Worm (Caenorhabditis elegans) whole organism, L4 larva: ENCODE data around the gene gdi-1.

Source experiments
- D1046.2 ChIP-seq: fragments of 200-800 bp; sonication (Bioruptor generic); IDR thresholded peaks from 2 replicates; pipeline ENCODE4 v1.3.6; 2022; ENCODE audit warnings: missing genetic modification characterization, missing compliant biosample characterization
- F10B5.3 ChIP-seq: sonication (generic microtip); optimal IDR thresholded peaks from 2 replicates; lab custom pipeline; 2016; ENCODE audit warnings: mild to moderate bottlenecking, missing genetic modification characterization, missing compliant biosample characterization
- F49E8.2 ChIP-seq: sonication (generic microtip); optimal IDR thresholded peaks from 2 replicates; lab custom pipeline; 2016; ENCODE audit warnings: missing compliant biosample characterization, mild to moderate bottlenecking, missing genetic modification characterization, borderline replicate concordance
- T26A8.4 ChIP-seq: fragments of 200-800 bp; sonication (Bioruptor generic); IDR thresholded peaks from 2 replicates; pipeline ENCODE4 v1.3.6; 2022; ENCODE audit warnings: missing genetic modification characterization, missing compliant biosample characterization
- ZK546.5 ChIP-seq, 2 experiments: sonication (generic microtip); optimal IDR thresholded peaks; 2 replicates each; lab custom pipeline; 2017; ENCODE audit warnings: missing biosample characterization in 2 of 2, missing genetic modification characterization in 2 of 2
- aha-1 ChIP-seq: fragments of 150-350 bp; peaks from one replicate; lab custom pipeline; 2014; ENCODE audit warnings: missing biosample characterization, missing genetic modification characterization
- ceh-28 ChIP-seq: fragments of 150-350 bp; optimal IDR thresholded peaks from 2 replicates; lab custom pipeline; 2014; ENCODE audit warnings: missing biosample characterization, missing genetic modification reagents, missing genetic modification characterization
- ceh-32 ChIP-seq: sonication (generic microtip); optimal IDR thresholded peaks from 2 replicates; lab custom pipeline; 2016; ENCODE audit warnings: mild to moderate bottlenecking, missing genetic modification characterization, missing compliant biosample characterization; ENCODE audit not compliant: poor library complexity
- ceh-44 ChIP-seq: fragments of 200-800 bp; sonication (Bioruptor generic); IDR thresholded peaks from 2 replicates; pipeline ENCODE4 v1.3.6; 2022; ENCODE audit warnings: missing genetic modification reagents, missing genetic modification characterization, missing compliant biosample characterization
- ceh-62 ChIP-seq: sonication (generic microtip); optimal IDR thresholded peaks from 2 replicates; lab custom pipeline; 2017; ENCODE audit warnings: missing biosample characterization, missing genetic modification characterization
- ctbp-1 ChIP-seq: fragments of 200-800 bp; sonication (Bioruptor generic); IDR thresholded peaks from 2 replicates; pipeline ENCODE4 v1.3.6; 2022; ENCODE audit warnings: missing genetic modification reagents, missing genetic modification characterization, missing compliant biosample characterization
- daf-16 ChIP-seq, 3 experiments: sonication (generic microtip); optimal IDR thresholded peaks; 2 replicates each; lab custom pipeline; 2016 to 2017; ENCODE audit warnings: missing genetic modification characterization in 3 of 3, missing genetic modification reagents in 3 of 3, mild to moderate bottlenecking in 2 of 3, missing compliant biosample characterization in 2 of 3, missing biosample characterization in 1 of 3, moderate library complexity in 1 of 3
- daf-8 ChIP-seq: fragments of 200-800 bp; sonication (Bioruptor generic); IDR thresholded peaks from 2 replicates; pipeline ENCODE4 v1.3.6; 2022; ENCODE audit warnings: missing genetic modification characterization, missing compliant biosample characterization
- dmd-6 ChIP-seq: fragments of 200-800 bp; sonication (Bioruptor generic); IDR thresholded peaks from 2 replicates; pipeline ENCODE4 v1.3.6; 2022; ENCODE audit warnings: missing genetic modification reagents, missing genetic modification characterization, missing compliant biosample characterization
- dpl-1 ChIP-seq: fragments of 150-350 bp; optimal IDR thresholded peaks from 2 replicates; lab custom pipeline; 2014; ENCODE audit warnings: missing biosample characterization, missing genetic modification reagents, missing genetic modification characterization
- dve-1 ChIP-seq: sonication (generic microtip); optimal IDR thresholded peaks from 2 replicates; lab custom pipeline; 2017; ENCODE audit warnings: antibody characterized with exemption, mild to moderate bottlenecking, missing genetic modification characterization, missing compliant biosample characterization; ENCODE audit not compliant: insufficient read depth
- egl-43 ChIP-seq: fragments of 200-800 bp; sonication (Bioruptor generic); IDR thresholded peaks from 2 replicates; pipeline ENCODE4 v1.3.6; 2022; ENCODE audit warnings: missing genetic modification reagents, missing genetic modification characterization, missing compliant biosample characterization
- hlh-11 ChIP-seq: fragments of 200-800 bp; sonication (Bioruptor generic); optimal IDR thresholded peaks from 2 replicates; lab custom pipeline; 2018; ENCODE audit warnings: mild to moderate bottlenecking, missing genetic modification characterization, missing compliant biosample characterization
- hlh-30 ChIP-seq: sonication (generic microtip); optimal IDR thresholded peaks from 2 replicates; lab custom pipeline; 2017; ENCODE audit warnings: antibody characterized with exemption, mild to moderate bottlenecking, missing genetic modification characterization, missing compliant biosample characterization; ENCODE audit not compliant: insufficient read depth
- lin-13 ChIP-seq: fragments of 150-350 bp; optimal IDR thresholded peaks from 2 replicates; lab custom pipeline; 2014; ENCODE audit warnings: missing biosample characterization, missing genetic modification reagents, missing genetic modification characterization
- lin-15B ChIP-seq: fragments of 150-350 bp; sonication (generic microtip); optimal IDR thresholded peaks from 3 replicates; lab custom pipeline; 2014; ENCODE audit warnings: missing biosample characterization, missing genetic modification characterization
- lin-29 ChIP-seq: fragments of 200-800 bp; sonication (Bioruptor generic); IDR thresholded peaks from 2 replicates; pipeline ENCODE4 v1.3.6; 2022; ENCODE audit warnings: missing genetic modification reagents, missing genetic modification characterization, missing compliant biosample characterization
- lin-38 ChIP-seq: fragments of 200-800 bp; sonication (Bioruptor generic); IDR thresholded peaks from 2 replicates; pipeline ENCODE4 v1.3.6; 2022; ENCODE audit warnings: missing genetic modification reagents, missing genetic modification characterization, missing compliant biosample characterization
- madf-5 ChIP-seq, 2 experiments: fragments of 200-800 bp; sonication (Bioruptor generic); IDR thresholded peaks; 2 replicates each; pipeline ENCODE4 v1.3.6; 2022; ENCODE audit warnings: missing compliant biosample characterization in 2 of 2, missing genetic modification characterization in 2 of 2
- mep-1 ChIP-seq: fragments of 150-350 bp; sonication (generic microtip); optimal IDR thresholded peaks from 3 replicates; lab custom pipeline; 2014; ENCODE audit warnings: missing biosample characterization, missing genetic modification characterization
- mes-2 ChIP-seq: sonication (generic microtip); optimal IDR thresholded peaks from 2 replicates; lab custom pipeline; 2016; ENCODE audit warnings: missing genotype, mild to moderate bottlenecking, missing genetic modification characterization, missing compliant biosample characterization; ENCODE audit not compliant: poor library complexity, severe bottlenecking
- mxl-2 ChIP-seq: fragments of 200-800 bp; sonication (Bioruptor generic); conservative IDR thresholded peaks from 2 replicates; pipeline ENCODE4 v1.3.6; 2022; ENCODE audit warnings: missing genetic modification reagents, missing genetic modification characterization, missing compliant biosample characterization
- nhr-237 ChIP-seq: sonication (generic microtip); optimal IDR thresholded peaks from 2 replicates; lab custom pipeline; 2017; ENCODE audit warnings: missing biosample characterization, missing genetic modification characterization
- nhr-25 ChIP-seq: sonication (generic microtip); optimal IDR thresholded peaks from 2 replicates; lab custom pipeline; 2017; ENCODE audit warnings: missing genetic modification characterization, mild to moderate bottlenecking, missing compliant biosample characterization, antibody characterized with exemption, moderate library complexity, borderline replicate concordance; ENCODE audit not compliant: insufficient read depth
- nhr-28 ChIP-seq: fragments of 150-350 bp; optimal IDR thresholded peaks from 2 replicates; lab custom pipeline; 2014; ENCODE audit warnings: missing biosample characterization, missing genetic modification characterization
- nhr-6 ChIP-seq: fragments of 150-350 bp; optimal IDR thresholded peaks from 2 replicates; lab custom pipeline; 2014; ENCODE audit warnings: missing biosample characterization, missing genetic modification characterization
- nhr-76 ChIP-seq: fragments of 150-350 bp; optimal IDR thresholded peaks from 2 replicates; lab custom pipeline; 2014; ENCODE audit warnings: missing biosample characterization, missing genetic modification characterization
- pha-4 ChIP-seq, 2 experiments: fragments of 150-350 bp in 1 of 2; fragments of 200-800 bp in 1 of 2; sonication (Bioruptor generic) in 1 of 2; IDR thresholded peaks in 1 of 2; optimal IDR thresholded peaks in 1 of 2; 2 replicates each; pipeline versions ENCODE4 v1.3.6 to Lab custom; 2014 to 2022; ENCODE audit warnings: missing genetic modification characterization in 2 of 2, missing genetic modification reagents in 2 of 2, missing biosample characterization in 1 of 2, missing compliant biosample characterization in 1 of 2
- php-3 ChIP-seq: fragments of 200-800 bp; sonication (Bioruptor generic); IDR thresholded peaks from 2 replicates; pipeline ENCODE4 v1.3.6; 2022; ENCODE audit warnings: missing genetic modification reagents, missing genetic modification characterization, missing compliant biosample characterization
- pqm-1 ChIP-seq: sonication (generic microtip); optimal IDR thresholded peaks from 2 replicates; lab custom pipeline; 2017; ENCODE audit warnings: missing biosample characterization, missing genetic modification characterization
- sdz-12 ChIP-seq: fragments of 200-800 bp; sonication (Bioruptor generic); optimal IDR thresholded peaks from 2 replicates; lab custom pipeline; 2018; ENCODE audit warnings: mild to moderate bottlenecking, missing genetic modification characterization, missing compliant biosample characterization
- snpc-1.2 ChIP-seq: fragments of 200-800 bp; sonication (Bioruptor generic); IDR thresholded peaks from 2 replicates; pipeline ENCODE4 v1.3.6; 2022; ENCODE audit warnings: missing genetic modification reagents, missing genetic modification characterization, missing compliant biosample characterization
- snpc-4 ChIP-seq: fragments of 150-350 bp; optimal IDR thresholded peaks from 2 replicates; lab custom pipeline; 2014; ENCODE audit warnings: missing biosample characterization, missing genetic modification characterization
- spr-1 ChIP-seq: sonication (generic microtip); optimal IDR thresholded peaks from 2 replicates; lab custom pipeline; 2016; ENCODE audit warnings: mild to moderate bottlenecking, missing genetic modification characterization, missing compliant biosample characterization
- tra-1 ChIP-seq: fragments of 200-800 bp; sonication (Bioruptor generic); IDR thresholded peaks from 2 replicates; pipeline ENCODE4 v1.3.6; 2022; ENCODE audit warnings: missing genetic modification reagents, missing genetic modification characterization, missing compliant biosample characterization
- unc-130 ChIP-seq: sonication (generic microtip); optimal IDR thresholded peaks from 2 replicates; lab custom pipeline; 2016; ENCODE audit warnings: missing genetic modification reagents, missing genetic modification characterization, missing compliant biosample characterization
- unc-39 ChIP-seq: sonication (generic microtip); optimal IDR thresholded peaks from 2 replicates; lab custom pipeline; 2017; ENCODE audit warnings: missing biosample characterization, missing genetic modification characterization
- unc-62 ChIP-seq, 3 experiments: fragments of 150-350 bp in 1 of 3; sonication (generic microtip); optimal IDR thresholded peaks in 2 of 3; peaks in 1 of 3; 1 replicate in 1 of 3; 2 replicates in 2 of 3; lab custom pipeline; 2014 to 2017; ENCODE audit warnings: missing biosample characterization in 3 of 3, missing genetic modification characterization in 3 of 3, missing genetic modification reagents in 3 of 3, missing genotype in 1 of 3
- vab-7 ChIP-seq: fragments of 200-800 bp; sonication (Bioruptor generic); IDR thresholded peaks from 2 replicates; pipeline ENCODE4 v1.3.6; 2022; ENCODE audit warnings: missing genetic modification reagents, missing genetic modification characterization, missing compliant biosample characterization
- zfp-2 ChIP-seq: sonication (generic microtip); optimal IDR thresholded peaks from 2 replicates; lab custom pipeline; 2016; ENCODE audit warnings: mild to moderate bottlenecking, missing genetic modification characterization, missing compliant biosample characterization
- zip-11 ChIP-seq: fragments of 200-800 bp; sonication (Bioruptor generic); IDR thresholded peaks from 2 replicates; pipeline ENCODE4 v1.3.6; 2022; ENCODE audit warnings: missing genetic modification characterization, missing compliant biosample characterization
- ztf-11 ChIP-seq: fragments of 150-350 bp; optimal IDR thresholded peaks from 2 replicates; lab custom pipeline; 2014; ENCODE audit warnings: missing biosample characterization, missing genetic modification characterization
- ztf-7 ChIP-seq: fragments of 150-350 bp; optimal IDR thresholded peaks from 2 replicates; lab custom pipeline; 2014; ENCODE audit warnings: missing biosample characterization, missing genetic modification characterization

Gene gdi-1

ce11 chrIV:14767693-14768251 lies 24.9 kb downstream of the gdi-1 start, which contains the start of the genes mrps-7 and Y57G11C.3:
mrps-7 (minus strand) TSS chrIV:14767730.
Y57G11C.3 (plus strand) TSS chrIV:14768201.
- 0 out of 2 replicates have a peak, but pooled peaks have one; percentile 41 for TF ChIP-seq egl-43 (GFP tag; lab: Robert Waterston, UW)
- TF ChIP-seq php-3, result peak; percentile 58; the same call in 1 of the 2 replicates
- TF ChIP-seq mes-2, result peak; percentile 93
- TF ChIP-seq F49E8.2, result no peak
- no peak for TF ChIP-seq zip-11 (GFP tag; lab: Robert Waterston, UW)
- TF ChIP-seq spr-1 (tag; lab: Kevin White, UChicago), result peak; percentile 67
- peak; percentile 45 for TF ChIP-seq zfp-2
- no peak for TF ChIP-seq tra-1 (GFP tag; lab: Robert Waterston, UW)
- peak; percentile 100 for TF ChIP-seq lin-38 (GFP tag; lab: Robert Waterston, UW)
- TF ChIP-seq mxl-2 (GFP tag; lab: Robert Waterston, UW), result no peak
- no peak for TF ChIP-seq ZK546.5 (tag; optimal IDR thresholded peaks at IDR 0.05; lab: Kevin White, UChicago)
- TF ChIP-seq aha-1 (tag; lab: Kevin White, UChicago), result peak; percentile 96
- TF ChIP-seq lin-13 (GFP tag; lab: Kevin White, UChicago), result peak; percentile 76
- TF ChIP-seq dpl-1 (GFP tag; lab: Kevin White, UChicago), result peak; percentile 82
- TF ChIP-seq sdz-12 (GFP tag; lab: Kevin White, UChicago), result no peak
- TF ChIP-seq nhr-76 (tag; lab: Kevin White, UChicago), result no peak
- no peak for TF ChIP-seq madf-5 (GFP tag; IDR thresholded peaks at IDR 0.05; lab: Robert Waterston, UW)
- no peak for TF ChIP-seq lin-29
- TF ChIP-seq hlh-11 (tag; lab: Kevin White, UChicago), result peak; percentile 76
- peak; percentile 94 for TF ChIP-seq nhr-6 (tag; lab: Kevin White, UChicago)
- no peak for TF ChIP-seq ceh-44 (GFP tag; lab: Robert Waterston, UW)
- TF ChIP-seq F10B5.3 (tag; lab: Kevin White, UChicago), result peak; percentile 26
- TF ChIP-seq ceh-32, result no peak
- TF ChIP-seq snpc-1.2, result peak; percentile 87
- TF ChIP-seq snpc-4 (tag; lab: Kevin White, UChicago), result peak; percentile 38
- TF ChIP-seq vab-7, result no peak
- peak; percentile 54 for TF ChIP-seq ztf-7 (tag; lab: Kevin White, UChicago)
- TF ChIP-seq lin-15B, result peak; percentile 77
- TF ChIP-seq pha-4 (GFP tag; IDR thresholded peaks at IDR 0.05; lab: Robert Waterston, UW), result peak; percentile 28; the same call in 1 of the 2 replicates
- peak; percentile 91 for TF ChIP-seq pha-4 (tag; optimal IDR thresholded peaks at IDR 0.05; lab: Kevin White, UChicago)
- no peak for TF ChIP-seq ztf-11 (tag; lab: Kevin White, UChicago)
- peak; percentile 77 for TF ChIP-seq dmd-6 (GFP tag; lab: Robert Waterston, UW)
- TF ChIP-seq mep-1 (tag; lab: Kevin White, UChicago), result peak; percentile 91
- peak; percentile 38 for TF ChIP-seq pqm-1 (tag; lab: Kevin White, UChicago)
- peak; percentile 76 for TF ChIP-seq T26A8.4 (GFP tag; lab: Robert Waterston, UW)
- TF ChIP-seq nhr-25, result peak; percentile 6
- peak; percentile 87 for TF ChIP-seq nhr-28 (tag; lab: Kevin White, UChicago)
- no peak for TF ChIP-seq unc-39 (tag; lab: Kevin White, UChicago)
- TF ChIP-seq ctbp-1 (GFP tag; lab: Robert Waterston, UW), result 0 out of 2 replicates have a peak, but pooled peaks have one; percentile 52
- TF ChIP-seq ceh-28, result no peak
- peak; percentile 1 to 39 for TF ChIP-seq daf-16 (GFP tag; optimal IDR thresholded peaks at IDR 0.05; lab: Kevin White, UChicago)
- TF ChIP-seq daf-16 (tag; optimal IDR thresholded peaks at IDR 0.05; lab: Kevin White, UChicago), result peak; percentile 49
- TF ChIP-seq unc-130 (GFP tag; lab: Kevin White, UChicago), result peak; percentile 27
- no peak for TF ChIP-seq nhr-237
- peak; percentile 90 for TF ChIP-seq hlh-30 (tag; lab: Kevin White, UChicago)
- TF ChIP-seq D1046.2, result no peak
- peak in 1 of 2 experiments; percentile 87 for TF ChIP-seq unc-62 (GFP tag; optimal IDR thresholded peaks at IDR 0.05 in 1 of 2; lab: Kevin White, UChicago)
- TF ChIP-seq unc-62 (tag; optimal IDR thresholded peaks at IDR 0.05; lab: Kevin White, UChicago), result no peak
- no peak for TF ChIP-seq ceh-62
- TF ChIP-seq daf-8 (GFP tag; lab: Robert Waterston, UW), result no peak
- TF ChIP-seq dve-1 (tag; lab: Kevin White, UChicago), result peak; percentile 97
